Fruit fly (Drosophila melanogaster) whole organism, prepupa: ENCODE results near the gene CG42870.
A peak's percentile ranks its signal among the peaks of the same experiment; 100 is the strongest.

Experiments
- Blimp-1 ChIP-seq: fragments of 200-800 bp; sonication (Bioruptor generic); optimal IDR thresholded peaks from 3 replicates; lab custom pipeline; 2017; ENCODE audit warnings: missing biosample characterization, missing genetic modification characterization, mild to moderate bottlenecking, moderate library complexity, missing genetic modification reagents
- CG6163 ChIP-seq: fragments of 200-800 bp; sonication (Bioruptor generic); IDR thresholded peaks from 3 replicates; pipeline ENCODE4 v1.3.6; 2022; ENCODE audit warnings: missing biosample characterization, missing genetic modification characterization
- CG6854 ChIP-seq: fragments of 200-800 bp; sonication (Bioruptor generic); optimal IDR thresholded peaks from 2 replicates; lab custom pipeline; 2017; ENCODE audit warnings: missing biosample characterization, mild to moderate bottlenecking, missing genetic modification characterization
- Sox15 ChIP-seq: fragments of 200-800 bp; sonication (Bioruptor generic); optimal IDR thresholded peaks from 3 replicates; lab custom pipeline; 2016; ENCODE audit warnings: missing biosample characterization, missing genetic modification characterization
- fkh ChIP-seq: fragments of 200-800 bp; sonication (Bioruptor generic); optimal IDR thresholded peaks from 3 replicates; lab custom pipeline; 2017; ENCODE audit warnings: missing biosample characterization, mild to moderate bottlenecking, missing genetic modification characterization, moderate library complexity
- topi ChIP-seq: fragments of 200-800 bp; sonication (Bioruptor generic); optimal IDR thresholded peaks from 3 replicates; lab custom pipeline; 2016; ENCODE audit warnings: missing biosample characterization, missing genetic modification characterization
- vri ChIP-seq: fragments of 200-800 bp; sonication (Bioruptor generic); optimal IDR thresholded peaks from 3 replicates; lab custom pipeline; 2016; ENCODE audit warnings: missing biosample characterization, mild to moderate bottlenecking, missing genetic modification characterization

DNA sequence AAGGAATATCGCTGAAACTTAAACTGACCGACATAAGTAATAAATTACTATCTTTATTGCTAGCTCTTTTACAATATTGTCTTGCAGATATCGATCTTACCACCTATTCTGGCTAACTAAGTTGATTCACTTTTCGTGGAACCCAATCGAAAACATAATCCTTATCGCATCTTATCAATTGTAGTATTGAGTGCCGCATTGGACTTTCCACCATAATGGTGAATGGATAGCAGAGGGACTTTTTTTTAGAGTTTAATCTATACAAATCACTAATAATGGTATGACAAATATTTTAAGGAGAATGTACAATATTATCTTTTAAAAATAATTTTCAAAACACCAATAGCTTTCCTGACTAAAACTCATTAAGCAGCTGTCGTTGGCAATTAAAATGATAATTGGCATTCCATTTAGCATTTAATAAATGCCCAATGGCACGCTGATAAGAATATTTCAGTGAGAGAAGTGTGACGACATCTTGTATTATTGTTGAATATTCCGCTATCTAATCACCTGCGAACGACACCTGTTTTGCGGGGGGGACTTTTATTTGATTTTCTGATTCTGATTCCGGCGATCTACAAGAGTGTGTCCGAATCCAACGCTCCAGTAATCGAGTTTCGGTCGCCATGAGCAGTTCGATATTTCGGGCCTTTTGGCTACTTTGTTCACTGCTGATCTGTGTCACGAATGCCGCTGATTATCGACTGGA lies 21.1 kb upstream of the CG42870 start, which contains the start of gene CG42335:
- TF ChIP-seq CG6854 (no peak), fkh (GFP tag; lab: Kevin White, UChicago) (no peak), Blimp-1 (GFP tag; lab: Kevin White, UChicago) (no peak), Sox15 (GFP tag; lab: Kevin White, UChicago) (no peak), vri (peak; percentile 81), CG6163 (GFP tag; lab: Robert Waterston, UW) (no peak), topi (no peak)
